Comparison of ENCODE assay signal across 2 worm cellular contexts in genomic region chrV:3773618-3774017, ce11.
A peak's percentile ranks its signal among the peaks of the same experiment; 100 is the strongest.
TF ChIP-seq lines count a peak whose summit lies in the region.

No protein-coding gene starts in this region.

TF ChIP-seq in whole organism, L4 larva, 104 proteins besides CTCF, POLR2A, EP300 and RAD21:
- TF ChIP-seq set-16 (GFP tag; IDR thresholded peaks at IDR 0.05; lab: Robert Waterston, UW): peak; percentile 63; the same call in 1 of the 2 replicates
- TF ChIP-seq Y5F2A.4 (GFP tag; optimal IDR thresholded peaks at IDR 0.05; lab: Kevin White, UChicago): no peak

TF ChIP-seq in whole organism, young adult, 124 proteins besides CTCF, POLR2A, EP300 and RAD21:
- TF ChIP-seq zfh-2 (GFP tag; conservative IDR thresholded peaks at IDR 0.05; lab: Robert Waterston, UW) (peak; percentile 80), Y53G8AR.9 (GFP tag; conservative IDR thresholded peaks at IDR 0.05; lab: Robert Waterston, UW) (0 out of 2 replicates have a peak, but pooled peaks have one; percentile 20), ceh-27 (GFP tag; optimal IDR thresholded peaks at IDR 0.05; lab: Kevin White, UChicago) (no peak), B0035.1 (tag; optimal IDR thresholded peaks at IDR 0.05; lab: Kevin White, UChicago) (no peak)
